Fruit fly (Drosophila melanogaster) whole organism, embryonic: ENCODE results near the gene CG5886.

ENCODE experiments used
- Adf1 ChIP-seq: fragments of 200-800 bp; sonication (Bioruptor generic); IDR thresholded peaks from 2 replicates; pipeline ENCODE4 v1.3.6; 2022; ENCODE audit warnings: missing biosample characterization, missing genetic modification characterization
- BEAF-32 ChIP-seq: fragments of 200-800 bp; sonication (Bioruptor generic); optimal IDR thresholded peaks from 3 replicates; lab custom pipeline; 2017; ENCODE audit warnings: missing biosample characterization, missing genetic modification characterization, mild to moderate bottlenecking, moderate library complexity, missing genetic modification reagents
- CG10267 ChIP-seq: fragments of 200-800 bp; sonication (Bioruptor generic); optimal IDR thresholded peaks from 2 replicates; lab custom pipeline; 2018; ENCODE audit warnings: missing biosample characterization, mild to moderate bottlenecking, missing genetic modification characterization, moderate library complexity
- CG1233 ChIP-seq: fragments of 200-800 bp; sonication (Bioruptor generic); optimal IDR thresholded peaks from 4 replicates; lab custom pipeline; 2018; ENCODE audit warnings: missing biosample characterization, mild to moderate bottlenecking, missing genetic modification characterization
- CG14667 ChIP-seq: fragments of 200-800 bp; sonication (Bioruptor generic); IDR thresholded peaks from 2 replicates; pipeline ENCODE4 v1.3.6; 2022; ENCODE audit warnings: missing biosample characterization, missing genetic modification characterization
- CG14710 ChIP-seq: fragments of 200-800 bp; sonication (Bioruptor generic); optimal IDR thresholded peaks from 3 replicates; lab custom pipeline; 2019; ENCODE audit warnings: missing biosample characterization, mild to moderate bottlenecking, missing genetic modification characterization, moderate library complexity
- CG14965 ChIP-seq: fragments of 200-800 bp; sonication (Bioruptor generic); optimal IDR thresholded peaks from 2 replicates; lab custom pipeline; 2016; ENCODE audit warnings: missing biosample characterization, missing genetic modification characterization, borderline replicate concordance
- CG1602 ChIP-seq: fragments of 200-800 bp; sonication (Bioruptor generic); optimal IDR thresholded peaks from 3 replicates; lab custom pipeline; 2016; ENCODE audit warnings: missing biosample characterization, missing genetic modification characterization
- CG16815 ChIP-seq: fragments of 200-800 bp; sonication (Bioruptor generic); optimal IDR thresholded peaks from 3 replicates; lab custom pipeline; 2017; ENCODE audit warnings: missing biosample characterization, mild to moderate bottlenecking, missing genetic modification characterization
- CG17829 ChIP-seq: fragments of 200-800 bp; optimal IDR thresholded peaks from 2 replicates; lab custom pipeline; 2019; ENCODE audit warnings: missing biosample characterization, mild to moderate bottlenecking, missing genetic modification characterization, moderate library complexity
- CG18262 ChIP-seq: fragments of 200-800 bp; optimal IDR thresholded peaks from 3 replicates; lab custom pipeline; 2019; ENCODE audit warnings: missing biosample characterization, mild to moderate bottlenecking, missing genetic modification characterization, moderate library complexity
- CG30431 ChIP-seq: fragments of 200-800 bp; sonication (Bioruptor generic); optimal IDR thresholded peaks from 2 replicates; lab custom pipeline; 2017; ENCODE audit warnings: missing biosample characterization, missing genetic modification characterization
- CG31388 ChIP-seq: fragments of 200-800 bp; sonication (Bioruptor generic); optimal IDR thresholded peaks from 2 replicates; lab custom pipeline; 2016; ENCODE audit warnings: missing biosample characterization, missing genetic modification characterization
- CG3838 ChIP-seq: fragments of 200-800 bp; sonication (Bioruptor generic); optimal IDR thresholded peaks from 3 replicates; lab custom pipeline; 2016; ENCODE audit warnings: missing biosample characterization, missing genetic modification characterization
- CG4707 ChIP-seq: fragments of 200-800 bp; sonication (Bioruptor generic); optimal IDR thresholded peaks from 2 replicates; lab custom pipeline; 2018; ENCODE audit warnings: missing biosample characterization, mild to moderate bottlenecking, missing genetic modification characterization, moderate library complexity
- CG5180 ChIP-seq: fragments of 200-800 bp; sonication (Bioruptor generic); optimal IDR thresholded peaks from 3 replicates; lab custom pipeline; 2017; ENCODE audit warnings: missing biosample characterization, missing genetic modification characterization, mild to moderate bottlenecking, moderate library complexity, missing genetic modification reagents
- CG6175 ChIP-seq: fragments of 200-800 bp; sonication (Bioruptor generic); IDR thresholded peaks from 3 replicates; pipeline ENCODE4 v1.3.6; 2022; ENCODE audit warnings: missing biosample characterization, missing genetic modification characterization
- CG6689 ChIP-seq: fragments of 200-800 bp; sonication (Bioruptor generic); IDR thresholded peaks from 2 replicates; pipeline ENCODE4 v1.3.6; 2022; ENCODE audit warnings: missing biosample characterization, missing genetic modification characterization
- CG7745 ChIP-seq: fragments of 200-800 bp; sonication (Bioruptor generic); optimal IDR thresholded peaks from 2 replicates; lab custom pipeline; 2018; ENCODE audit warnings: missing biosample characterization, mild to moderate bottlenecking, missing genetic modification characterization, moderate library complexity
- CG9437 ChIP-seq: fragments of 200-800 bp; sonication (Bioruptor generic); optimal IDR thresholded peaks from 2 replicates; lab custom pipeline; 2018; ENCODE audit warnings: missing biosample characterization, mild to moderate bottlenecking, missing genetic modification characterization
- CG9817 ChIP-seq: fragments of 200-800 bp; sonication (Bioruptor generic); optimal IDR thresholded peaks from 2 replicates; lab custom pipeline; 2018; ENCODE audit warnings: missing biosample characterization, mild to moderate bottlenecking, missing genetic modification characterization, moderate library complexity
- D ChIP-seq, 2 experiments: fragments of 200-800 bp in 1 of 2; fragments of >200 bp in 1 of 2; sonication (Bioruptor generic) in 1 of 2; optimal IDR thresholded peaks; 2 replicates in 1 of 2; 3 replicates in 1 of 2; lab custom pipeline; 2017; ENCODE audit warnings: mild to moderate bottlenecking in 1 of 2, missing biosample characterization in 1 of 2, missing genetic modification characterization in 1 of 2, missing genetic modification reagents in 1 of 2
- Dfd ChIP-seq, 2 experiments: fragments of >200 bp; optimal IDR thresholded peaks; 2 replicates each; lab custom pipeline; 2017; ENCODE audit warnings: missing biosample characterization in 2 of 2, missing genetic modification characterization in 2 of 2
- Dip3 ChIP-seq: fragments of 200-800 bp; sonication (Bioruptor generic); optimal IDR thresholded peaks from 3 replicates; lab custom pipeline; 2016; ENCODE audit warnings: missing biosample characterization, missing genetic modification characterization
- GATAe ChIP-seq: fragments of 200-800 bp; sonication (Bioruptor generic); conservative IDR thresholded peaks from 2 replicates; pipeline ENCODE4 v1.3.6; 2022; ENCODE audit warnings: missing biosample characterization, missing genetic modification characterization
- HHEX ChIP-seq: fragments of 200-800 bp; sonication (Bioruptor generic); optimal IDR thresholded peaks from 3 replicates; lab custom pipeline; 2017; ENCODE audit warnings: missing biosample characterization, mild to moderate bottlenecking, missing genetic modification characterization, missing genetic modification reagents
- Max ChIP-seq: fragments of 200-800 bp; sonication (Bioruptor generic); optimal IDR thresholded peaks from 2 replicates; lab custom pipeline; 2016; ENCODE audit warnings: missing biosample characterization, mild to moderate bottlenecking, missing genetic modification characterization
- Oaz ChIP-seq: fragments of 200-800 bp; sonication (Bioruptor generic); IDR thresholded peaks from 2 replicates; pipeline ENCODE4 v1.3.6; 2022; ENCODE audit warnings: missing biosample characterization, missing genetic modification characterization
- Sin3A ChIP-seq: fragments of >200 bp; optimal IDR thresholded peaks from 2 replicates; lab custom pipeline; 2018
- Spps ChIP-seq: fragments of 200-800 bp; sonication (Bioruptor generic); optimal IDR thresholded peaks from 2 replicates; lab custom pipeline; 2018; ENCODE audit warnings: missing biosample characterization, mild to moderate bottlenecking, missing genetic modification characterization
- Tbp ChIP-seq: fragments of >200 bp; optimal IDR thresholded peaks from 2 replicates; lab custom pipeline; 2018; ENCODE audit warnings: missing biosample characterization, missing genetic modification characterization
- Xbp1 ChIP-seq: fragments of 200-800 bp; sonication (Bioruptor generic); optimal IDR thresholded peaks from 3 replicates; lab custom pipeline; 2016; ENCODE audit warnings: missing biosample characterization, mild to moderate bottlenecking, missing genetic modification characterization
- amos ChIP-seq: fragments of 200-800 bp; sonication (Bioruptor generic); IDR thresholded peaks from 2 replicates; pipeline ENCODE4 v1.3.6; 2022; ENCODE audit warnings: missing biosample characterization, missing genetic modification characterization; ENCODE audit not compliant: partially characterized antibody
- ase ChIP-seq: fragments of 200-800 bp; sonication (Bioruptor generic); IDR thresholded peaks from 3 replicates; pipeline ENCODE4 v1.3.6; 2022; ENCODE audit warnings: missing biosample characterization, missing genetic modification characterization
- cas ChIP-seq: fragments of 200-800 bp; sonication (Bioruptor generic); IDR thresholded peaks from 2 replicates; pipeline ENCODE4 v1.3.6; 2022; ENCODE audit warnings: missing biosample characterization, missing genetic modification characterization
- disco-r ChIP-seq: fragments of 200-800 bp; sonication (Bioruptor generic); optimal IDR thresholded peaks from 2 replicates; lab custom pipeline; 2016; ENCODE audit warnings: missing biosample characterization, missing genetic modification characterization
- dysf ChIP-seq: fragments of 200-800 bp; sonication (Bioruptor generic); IDR thresholded peaks from 3 replicates; pipeline ENCODE4 v1.3.6; 2022; ENCODE audit warnings: missing biosample characterization, missing genetic modification characterization
- fd96Cb ChIP-seq: fragments of 200-800 bp; sonication (Bioruptor generic); optimal IDR thresholded peaks from 2 replicates; lab custom pipeline; 2018; ENCODE audit warnings: missing biosample characterization, mild to moderate bottlenecking, missing genetic modification characterization, moderate library complexity
- gce ChIP-seq: fragments of 200-800 bp; sonication (Bioruptor generic); IDR thresholded peaks from 3 replicates; pipeline ENCODE4 v1.3.6; 2022; ENCODE audit warnings: missing biosample characterization, missing genetic modification characterization
- gt ChIP-seq: fragments of 200-800 bp; sonication (Bioruptor generic); IDR thresholded peaks from 2 replicates; pipeline ENCODE4 v1.3.6; 2022; ENCODE audit warnings: missing biosample characterization, missing genetic modification characterization
- hbn ChIP-seq: fragments of 200-800 bp; sonication (Bioruptor generic); IDR thresholded peaks from 2 replicates; pipeline ENCODE4 v1.3.6; 2022; ENCODE audit warnings: missing biosample characterization, missing genetic modification characterization; ENCODE audit not compliant: partially characterized antibody
- ken ChIP-seq: fragments of 200-800 bp; sonication (Bioruptor generic); IDR thresholded peaks from 3 replicates; pipeline ENCODE4 v1.3.6; 2022; ENCODE audit warnings: missing biosample characterization, missing genetic modification characterization
- mld ChIP-seq: fragments of 200-800 bp; sonication (Bioruptor generic); IDR thresholded peaks from 3 replicates; pipeline ENCODE4 v1.3.6; 2022; ENCODE audit warnings: missing biosample characterization, missing genetic modification characterization; ENCODE audit not compliant: partially characterized antibody
- otp ChIP-seq: fragments of 200-800 bp; sonication (Bioruptor generic); IDR thresholded peaks from 3 replicates; pipeline ENCODE4, ENCODE4 v1.3.6; 2022; ENCODE audit warnings: missing biosample characterization, missing genetic modification characterization
- pnt ChIP-seq: fragments of 200-800 bp; sonication (Bioruptor generic); optimal IDR thresholded peaks from 3 replicates; lab custom pipeline; 2016; ENCODE audit warnings: missing biosample characterization, missing genetic modification characterization
- slou ChIP-seq: fragments of 200-800 bp; sonication (Bioruptor generic); optimal IDR thresholded peaks from 3 replicates; lab custom pipeline; 2016; ENCODE audit warnings: missing biosample characterization, missing genetic modification characterization
- sob ChIP-seq: fragments of 200-800 bp; sonication (Bioruptor generic); IDR thresholded peaks from 2 replicates; pipeline ENCODE4 v1.3.6; 2022; ENCODE audit warnings: missing biosample characterization, missing genetic modification characterization
- tio ChIP-seq: fragments of 200-800 bp; sonication (Bioruptor generic); optimal IDR thresholded peaks from 2 replicates; lab custom pipeline; 2017; ENCODE audit warnings: missing biosample characterization, missing genetic modification characterization, inconsistent platforms
- toy ChIP-seq: fragments of 200-800 bp; sonication (Bioruptor generic); IDR thresholded peaks from 2 replicates; pipeline ENCODE4 v1.3.6; 2022; ENCODE audit warnings: missing biosample characterization, missing genetic modification characterization
- tx ChIP-seq: fragments of 200-800 bp; sonication (Bioruptor generic); optimal IDR thresholded peaks from 2 replicates; lab custom pipeline; 2016; ENCODE audit warnings: missing biosample characterization, missing genetic modification characterization
- vfl ChIP-seq: fragments of 200-800 bp; sonication (Bioruptor generic); optimal IDR thresholded peaks from 2 replicates; lab custom pipeline; 2016; ENCODE audit warnings: missing biosample characterization, missing genetic modification characterization
- yki ChIP-seq: fragments of >200 bp; optimal IDR thresholded peaks from 3 replicates; lab custom pipeline; 2018

CG5886 gene

DNA sequence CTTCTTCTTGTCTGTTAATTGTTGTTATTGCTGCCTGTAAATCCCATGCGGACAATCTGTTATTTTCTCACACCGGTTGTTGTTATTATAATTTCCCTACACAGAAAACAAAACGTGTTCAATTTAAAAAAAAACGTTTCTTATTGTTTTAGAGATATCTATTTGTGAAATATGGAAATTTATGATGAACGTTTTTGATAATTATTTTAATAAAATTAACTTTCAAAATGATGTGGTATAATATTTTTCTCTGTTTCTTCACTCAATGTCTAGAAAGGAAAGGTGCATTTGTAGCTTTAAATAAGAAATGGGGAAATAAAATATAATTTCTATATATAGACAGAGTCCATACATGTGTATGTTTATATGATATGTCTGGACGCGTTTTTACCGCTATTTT is 32.9 kb downstream of the CG5886 start (continued):
- TF ChIP-seq Spps (tag; lab: Kevin White, UChicago) (peak; percentile 75), Oaz (GFP tag; lab: Robert Waterston, UW) (no peak), CG17829 (tag; lab: Kevin White, UChicago) (peak; percentile 89), Dip3 (GFP tag; lab: Kevin White, UChicago) (no peak), CG9817 (tag; lab: Kevin White, UChicago) (no peak), ken (GFP tag; lab: Robert Waterston, UW) (no peak), dysf (peak; percentile 43; the same call in 1 of the 3 replicates), CG18262 (tag; lab: Kevin White, UChicago) (peak; percentile 92), tio (GFP tag; lab: Kevin White, UChicago) (no peak), CG6175 (GFP tag; lab: Robert Waterston, UW) (no peak), CG1233 (GFP tag; lab: Kevin White, UChicago) (peak; percentile 24), BEAF-32 (GFP tag; lab: Kevin White, UChicago) (no peak), CG14965 (GFP tag; lab: Kevin White, UChicago) (no peak), tx (GFP tag; lab: Kevin White, UChicago) (no peak), CG7745 (no peak), CG14710 (peak; percentile 88), disco-r (GFP tag; lab: Kevin White, UChicago) (no peak), CG31388 (GFP tag; lab: Kevin White, UChicago) (no peak), CG30431 (GFP tag; lab: Kevin White, UChicago) (no peak), pnt (GFP tag; lab: Kevin White, UChicago) (no peak), gt (GFP tag; lab: Robert Waterston, UW) (no peak), Xbp1 (GFP tag; lab: Kevin White, UChicago) (peak; percentile 59), vfl (GFP tag; lab: Kevin White, UChicago) (no peak), CG1602 (GFP tag; lab: Kevin White, UChicago) (peak; percentile 65), amos (no peak), CG3838 (GFP tag; lab: Kevin White, UChicago) (no peak), fd96Cb (tag; lab: Kevin White, UChicago) (peak; percentile 83), Dfd (GFP tag; optimal IDR thresholded peaks at IDR 0.05; lab: Kevin White, UChicago) (no peak), otp (GFP tag; lab: Robert Waterston, UW) (no peak), slou (GFP tag; lab: Kevin White, UChicago) (no peak), Tbp (no peak), yki (lab: Kevin White, UChicago) (no peak), CG4707 (GFP tag; lab: Kevin White, UChicago) (peak; percentile 4), cas (GFP tag; lab: Robert Waterston, UW) (no peak), CG9437 (GFP tag; lab: Kevin White, UChicago) (peak; percentile 67), CG6689 (GFP tag; lab: Robert Waterston, UW) (peak; percentile 76), Adf1 (GFP tag; lab: Robert Waterston, UW) (no peak), Max (GFP tag; lab: Kevin White, UChicago) (peak; percentile 15), toy (GFP tag; lab: Robert Waterston, UW) (no peak), GATAe (GFP tag; lab: Robert Waterston, UW) (no peak), CG5180 (GFP tag; lab: Kevin White, UChicago) (no peak), CG16815 (GFP tag; lab: Kevin White, UChicago) (peak; percentile 30), mld (GFP tag; lab: Robert Waterston, UW) (no peak), hbn (GFP tag; lab: Robert Waterston, UW) (no peak), Sin3A (lab: Kevin White, UChicago) (no peak), ase (GFP tag; lab: Robert Waterston, UW) (no peak), sob (no peak), D (optimal IDR thresholded peaks at IDR 0.05; lab: Kevin White, UChicago) (no peak), D (GFP tag; optimal IDR thresholded peaks at IDR 0.05; lab: Kevin White, UChicago) (peak; percentile 70), HHEX (GFP tag; lab: Kevin White, UChicago) (no peak), gce (peak; percentile 45; the same call in 1 of the 3 replicates), CG14667 (no peak), CG10267 (tag; lab: Kevin White, UChicago) (peak; percentile 79)
